Fruit fly (Drosophila melanogaster): ENCODE measurements around the gene ppk22.

The ppk22 gene

dm6 chr3R:24813637-24814301 lies 45.8 kb downstream of the ppk22 start, which contains the start of the genes lili and CG34150 (continued):
- TF ChIP-seq CG6813 (GFP tag; optimal IDR thresholded peaks at IDR 0.05) (no peak), CG7556 (GFP tag; optimal IDR thresholded peaks at IDR 0.05) (peak; percentile 64), stc (GFP tag; IDR thresholded peaks at IDR 0.05) (peak; percentile 56), inv (GFP tag; IDR thresholded peaks at IDR 0.05; ENCODE audit: partially characterized antibody) (peak; percentile 73), oc (tag; optimal IDR thresholded peaks at IDR 0.05) (no peak), tin (GFP tag; optimal IDR thresholded peaks at IDR 0.05) (peak; percentile 77), gfzf (GFP tag; optimal IDR thresholded peaks at IDR 0.05) (peak; percentile 35), Dll (GFP tag; IDR thresholded peaks at IDR 0.05; ENCODE audit: partially characterized antibody) (peak; percentile 88), Nf-YA (GFP tag; IDR thresholded peaks at IDR 0.05) (peak; percentile 50; the same call in 1 of the 2 replicates), CG4424 (GFP tag; optimal IDR thresholded peaks at IDR 0.05) (peak; percentile 78), nerfin-1 (tag; optimal IDR thresholded peaks at IDR 0.05) (peak; percentile 97), trem (tag; optimal IDR thresholded peaks at IDR 0.05) (peak; percentile 92), Stat92E (GFP tag; optimal IDR thresholded peaks at IDR 0.05) (no peak), br (optimal IDR thresholded peaks at IDR 0.05) (no peak), odd (GFP tag; optimal IDR thresholded peaks at IDR 0.05) (no peak), ab (GFP tag; optimal IDR thresholded peaks at IDR 0.05) (no peak), kah (GFP tag; optimal IDR thresholded peaks at IDR 0.05) (no peak), CG12391 (tag; optimal IDR thresholded peaks at IDR 0.05) (peak; percentile 93), CG33213 (GFP tag; optimal IDR thresholded peaks at IDR 0.05) (peak; percentile 54), wek (GFP tag; optimal IDR thresholded peaks at IDR 0.05) (peak; percentile 1), CG17385 (GFP tag; optimal IDR thresholded peaks at IDR 0.05) (peak; percentile 63), lola (GFP tag; optimal IDR thresholded peaks at IDR 0.05) (peak in 1 of 3 experiments; percentile 74), Doc3 (GFP tag; IDR thresholded peaks at IDR 0.05; ENCODE audit: partially characterized antibody) (peak; percentile 71), fd102C (GFP tag; optimal IDR thresholded peaks at IDR 0.05) (no peak), Xrp1 (GFP tag; IDR thresholded peaks at IDR 0.05) (peak; percentile 73; the same call in 1 of the 2 replicates), zfh2 (GFP tag; optimal IDR thresholded peaks at IDR 0.05) (peak; percentile 64), CG7745 (tag; optimal IDR thresholded peaks at IDR 0.05) (no peak), dan (GFP tag; IDR thresholded peaks at IDR 0.05) (no peak), Xbp1 (GFP tag; optimal IDR thresholded peaks at IDR 0.05) (peak; percentile 84), gro (GFP tag; optimal IDR thresholded peaks at IDR 0.05) (peak; percentile 81), CG8924 (tag; optimal IDR thresholded peaks at IDR 0.05) (peak; percentile 75), Blimp-1 (GFP tag; optimal IDR thresholded peaks at IDR 0.05) (peak; percentile 76), Hey (tag; optimal IDR thresholded peaks at IDR 0.05) (no peak), CG8388 (GFP tag; optimal IDR thresholded peaks at IDR 0.05) (peak; percentile 55), CG8765 (GFP tag; IDR thresholded peaks at IDR 0.05) (no peak), E2f1 (GFP tag; IDR thresholded peaks at IDR 0.05) (peak; percentile 43; the same call in 1 of the 2 replicates), CG16779 (GFP tag; IDR thresholded peaks at IDR 0.05) (no peak), PHDP (tag; optimal IDR thresholded peaks at IDR 0.05) (peak; percentile 77), CG30020 (tag; optimal IDR thresholded peaks at IDR 0.05) (peak; percentile 70), insv (GFP tag; optimal IDR thresholded peaks at IDR 0.05) (peak in 1 of 2 experiments; percentile 32), CG3847 (GFP tag; IDR thresholded peaks at IDR 0.05) (peak; percentile 89), Max (GFP tag; optimal IDR thresholded peaks at IDR 0.05) (peak; percentile 79), so (GFP tag; IDR thresholded peaks at IDR 0.05) (no peak), HLH54F (GFP tag; optimal IDR thresholded peaks at IDR 0.05) (peak; percentile 75), twi (tag; optimal IDR thresholded peaks at IDR 0.05) (peak; percentile 56), GATAe (GFP tag; conservative IDR thresholded peaks at IDR 0.05) (no peak), CkIIα-i1 (GFP tag; IDR thresholded peaks at IDR 0.05) (no peak), CG15514 (GFP tag; optimal IDR thresholded peaks at IDR 0.05) (peak; percentile 79), CG1529 (GFP tag; optimal IDR thresholded peaks at IDR 0.05) (peak; percentile 46)
